ENCODE assay signal across 1 fruit fly cellular context in the genomic region with DNA sequence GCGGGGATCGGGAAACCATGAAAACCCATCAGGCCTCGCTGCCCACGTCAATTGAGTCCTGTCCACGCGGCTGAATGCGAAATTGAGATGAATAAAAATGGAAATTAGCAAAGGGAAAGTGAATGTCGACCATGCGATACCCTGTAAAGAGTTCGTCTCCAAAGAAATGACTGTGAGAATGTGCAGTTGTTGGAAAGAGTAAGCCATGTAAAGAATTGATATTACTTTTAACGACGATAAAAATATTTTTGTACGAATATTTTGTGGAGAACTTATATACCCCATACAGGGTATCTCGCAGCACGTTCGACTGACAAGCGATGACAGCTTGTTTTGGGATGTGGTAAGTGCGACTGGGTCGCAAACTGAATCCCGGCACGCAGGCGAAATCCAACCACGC.
A peak's percentile ranks its signal among the peaks of the same experiment; 100 is the strongest.
TF ChIP-seq lines count a peak whose summit lies in the region.

No protein-coding gene starts in this region.

TF ChIP-seq in whole organism, embryonic, 481 proteins besides CTCF, POLR2A, EP300 and RAD21 (continued from another document and continues in another):
- TF ChIP-seq CG12155 (GFP tag; optimal IDR thresholded peaks at IDR 0.05; lab: Kevin White, UChicago) (no peak), slp2 (GFP tag; optimal IDR thresholded peaks at IDR 0.05; lab: Kevin White, UChicago) (no peak), ind (GFP tag; optimal IDR thresholded peaks at IDR 0.05; lab: Kevin White, UChicago) (peak; percentile 3), Deaf1 (tag; optimal IDR thresholded peaks at IDR 0.05; lab: Kevin White, UChicago) (no peak), nmo (GFP tag; optimal IDR thresholded peaks at IDR 0.05; lab: Kevin White, UChicago) (peak; percentile 42), oc (tag; optimal IDR thresholded peaks at IDR 0.05; lab: Kevin White, UChicago) (no peak), CG1647 (GFP tag; optimal IDR thresholded peaks at IDR 0.05; lab: Kevin White, UChicago) (no peak), hkb (optimal IDR thresholded peaks at IDR 0.05; lab: Kevin White, UChicago) (no peak), hkb (GFP tag; IDR thresholded peaks at IDR 0.05; lab: Robert Waterston, UW) (no peak), CG7839 (tag; optimal IDR thresholded peaks at IDR 0.05; lab: Kevin White, UChicago) (no peak), H2.0 (GFP tag; IDR thresholded peaks at IDR 0.05; lab: Robert Waterston, UW) (no peak), CG3838 (GFP tag; optimal IDR thresholded peaks at IDR 0.05; lab: Kevin White, UChicago) (no peak), pan (optimal IDR thresholded peaks at IDR 0.05; lab: Kevin White, UChicago) (no peak), pan (GFP tag; optimal IDR thresholded peaks at IDR 0.05 in 1 of 2, IDR thresholded peaks at IDR 0.05 in 1 of 2) (peak in 1 of 2 experiments; percentile 29), pzg (GFP tag; optimal IDR thresholded peaks at IDR 0.05; lab: Kevin White, UChicago) (no peak), CG12942 (GFP tag; optimal IDR thresholded peaks at IDR 0.05; lab: Kevin White, UChicago) (no peak), CG33213 (GFP tag; optimal IDR thresholded peaks at IDR 0.05; lab: Kevin White, UChicago) (no peak), Gug (GFP tag; IDR thresholded peaks at IDR 0.05; lab: Robert Waterston, UW) (no peak), CG32532 (GFP tag; IDR thresholded peaks at IDR 0.05; lab: Robert Waterston, UW) (no peak), CG31441 (GFP tag; IDR thresholded peaks at IDR 0.05; lab: Robert Waterston, UW) (no peak), insv (GFP tag; optimal IDR thresholded peaks at IDR 0.05; lab: Kevin White, UChicago) (no peak), CG17612 (GFP tag; IDR thresholded peaks at IDR 0.05; lab: Robert Waterston, UW) (no peak), D19A (tag; optimal IDR thresholded peaks at IDR 0.05; lab: Kevin White, UChicago) (no peak), nerfin-1 (tag; optimal IDR thresholded peaks at IDR 0.05; lab: Kevin White, UChicago) (no peak), ab (GFP tag; optimal IDR thresholded peaks at IDR 0.05; lab: Kevin White, UChicago) (no peak), CG11696 (GFP tag; IDR thresholded peaks at IDR 0.05; lab: Robert Waterston, UW) (0 out of 2 replicates have a peak, but pooled peaks have one; percentile 26), cato (GFP tag; optimal IDR thresholded peaks at IDR 0.05; lab: Kevin White, UChicago; ENCODE audit: borderline replicate concordance) (no peak), Rx (GFP tag; IDR thresholded peaks at IDR 0.05; lab: Robert Waterston, UW) (peak; percentile 45), tll (GFP tag; optimal IDR thresholded peaks at IDR 0.05; lab: Kevin White, UChicago) (no peak), pfk (GFP tag; optimal IDR thresholded peaks at IDR 0.05; lab: Kevin White, UChicago) (no peak), CG12769 (tag; optimal IDR thresholded peaks at IDR 0.05; lab: Kevin White, UChicago) (peak; percentile 11), bowl (GFP tag; IDR thresholded peaks at IDR 0.05; lab: Robert Waterston, UW) (no peak), tx (GFP tag; optimal IDR thresholded peaks at IDR 0.05; lab: Kevin White, UChicago) (no peak), yki (optimal IDR thresholded peaks at IDR 0.05; lab: Kevin White, UChicago) (no peak), CG5180 (GFP tag; optimal IDR thresholded peaks at IDR 0.05; lab: Kevin White, UChicago) (no peak), Hmr (GFP tag; optimal IDR thresholded peaks at IDR 0.05; lab: Kevin White, UChicago) (peak; percentile 8), bbx (GFP tag; IDR thresholded peaks at IDR 0.05; lab: Robert Waterston, UW; ENCODE audit: partially characterized antibody) (no peak), CG11093 (GFP tag; IDR thresholded peaks at IDR 0.05; lab: Robert Waterston, UW) (0 out of 3 replicates have a peak, but pooled peaks have one; percentile 20), Tbp (GFP tag; optimal IDR thresholded peaks at IDR 0.05; lab: Kevin White, UChicago) (no peak), CoRest (tag; optimal IDR thresholded peaks at IDR 0.05; lab: Kevin White, UChicago) (no peak), CG17361 (GFP tag; IDR thresholded peaks at IDR 0.05; lab: Robert Waterston, UW) (no peak), HLHmδ (GFP tag; optimal IDR thresholded peaks at IDR 0.05; lab: Kevin White, UChicago) (no peak), HmgZ (tag; optimal IDR thresholded peaks at IDR 0.05; lab: Kevin White, UChicago) (no peak), CG4328 (GFP tag; optimal IDR thresholded peaks at IDR 0.05; lab: Kevin White, UChicago) (no peak), CkIIα-i1 (GFP tag; IDR thresholded peaks at IDR 0.05; lab: Robert Waterston, UW) (no peak), Optix (GFP tag; IDR thresholded peaks at IDR 0.05; lab: Robert Waterston, UW) (no peak), Ptx1 (GFP tag; IDR thresholded peaks at IDR 0.05; lab: Robert Waterston, UW) (peak; percentile 55; the same call in 1 of the 2 replicates), CG3065 (GFP tag; optimal IDR thresholded peaks at IDR 0.05; lab: Kevin White, UChicago) (no peak), CG17385 (GFP tag; optimal IDR thresholded peaks at IDR 0.05; lab: Kevin White, UChicago) (no peak), pita (GFP tag; optimal IDR thresholded peaks at IDR 0.05; lab: Kevin White, UChicago) (no peak), Hsf (GFP tag; optimal IDR thresholded peaks at IDR 0.05; lab: Kevin White, UChicago) (peak; percentile 47), Stat92E (GFP tag; optimal IDR thresholded peaks at IDR 0.05; lab: Kevin White, UChicago) (no peak), Sry-β (GFP tag; optimal IDR thresholded peaks at IDR 0.05; lab: Kevin White, UChicago) (no peak), Kr (GFP tag; optimal IDR thresholded peaks at IDR 0.05; lab: Kevin White, UChicago) (no peak), Poxn (GFP tag; IDR thresholded peaks at IDR 0.05; lab: Robert Waterston, UW) (no peak), PHDP (tag; optimal IDR thresholded peaks at IDR 0.05; lab: Kevin White, UChicago) (no peak), CG1233 (GFP tag; optimal IDR thresholded peaks at IDR 0.05; lab: Kevin White, UChicago) (no peak), CG2875 (GFP tag; optimal IDR thresholded peaks at IDR 0.05; lab: Kevin White, UChicago) (no peak), CG5245 (GFP tag; optimal IDR thresholded peaks at IDR 0.05; lab: Kevin White, UChicago) (peak; percentile 6), CG1024 (GFP tag; IDR thresholded peaks at IDR 0.05; lab: Robert Waterston, UW) (0 out of 2 replicates have a peak, but pooled peaks have one; percentile 9), Nf-YC (tag; optimal IDR thresholded peaks at IDR 0.05; lab: Kevin White, UChicago) (no peak), unpg (GFP tag; optimal IDR thresholded peaks at IDR 0.05; lab: Kevin White, UChicago) (no peak), CG14667 (GFP tag; IDR thresholded peaks at IDR 0.05; lab: Robert Waterston, UW) (no peak), CG8478 (optimal IDR thresholded peaks at IDR 0.05; lab: Kevin White, UChicago) (no peak), CG7963 (GFP tag; IDR thresholded peaks at IDR 0.05; lab: Robert Waterston, UW; ENCODE audit: partially characterized antibody) (no peak), odd (GFP tag; optimal IDR thresholded peaks at IDR 0.05; lab: Kevin White, UChicago) (no peak), CG12104 (GFP tag; optimal IDR thresholded peaks at IDR 0.05; lab: Kevin White, UChicago) (no peak), phol (tag; optimal IDR thresholded peaks at IDR 0.05; lab: Kevin White, UChicago) (no peak), CG15479 (GFP tag; optimal IDR thresholded peaks at IDR 0.05; lab: Kevin White, UChicago) (no peak), ham (GFP tag; IDR thresholded peaks at IDR 0.05; lab: Robert Waterston, UW) (no peak), crc (GFP tag; optimal IDR thresholded peaks at IDR 0.05; lab: Kevin White, UChicago) (no peak), Myb (GFP tag; optimal IDR thresholded peaks at IDR 0.05; lab: Kevin White, UChicago) (peak; percentile 1), CG5953 (GFP tag; IDR thresholded peaks at IDR 0.05; lab: Robert Waterston, UW) (no peak), Abd-B (GFP tag; optimal IDR thresholded peaks at IDR 0.05; lab: Kevin White, UChicago) (no peak), sc (optimal IDR thresholded peaks at IDR 0.05; lab: Kevin White, UChicago) (no peak), sc (GFP tag; optimal IDR thresholded peaks at IDR 0.05; lab: Kevin White, UChicago) (no peak), gcm (GFP tag; optimal IDR thresholded peaks at IDR 0.05; lab: Kevin White, UChicago) (no peak), CG14860 (GFP tag; IDR thresholded peaks at IDR 0.05; lab: Robert Waterston, UW; ENCODE audit: partially characterized antibody) (no peak), esg (GFP tag; conservative IDR thresholded peaks at IDR 0.05; lab: Robert Waterston, UW) (0 out of 2 replicates have a peak, but pooled peaks have one; percentile 10), CG9215 (GFP tag; IDR thresholded peaks at IDR 0.05; lab: Robert Waterston, UW) (peak; percentile 12; the same call in 1 of the 2 replicates), CG13123 (GFP tag; optimal IDR thresholded peaks at IDR 0.05; lab: Kevin White, UChicago) (no peak), amos (GFP tag; IDR thresholded peaks at IDR 0.05; lab: Robert Waterston, UW; ENCODE audit: partially characterized antibody) (no peak), Mrtf (GFP tag; IDR thresholded peaks at IDR 0.05; lab: Robert Waterston, UW) (no peak), CG3847 (GFP tag; IDR thresholded peaks at IDR 0.05; lab: Robert Waterston, UW) (no peak), Xrp1 (GFP tag; IDR thresholded peaks at IDR 0.05; lab: Robert Waterston, UW) (peak; percentile 74), Dref (GFP tag; IDR thresholded peaks at IDR 0.05; lab: Robert Waterston, UW) (no peak), CG10959 (GFP tag; IDR thresholded peaks at IDR 0.05; lab: Robert Waterston, UW) (peak; percentile 39; the same call in 1 of the 2 replicates), ato (GFP tag; IDR thresholded peaks at IDR 0.05; lab: Robert Waterston, UW; ENCODE audit: partially characterized antibody) (no peak), jing (GFP tag; optimal IDR thresholded peaks at IDR 0.05; lab: Kevin White, UChicago) (peak; percentile 21), D19B (GFP tag; optimal IDR thresholded peaks at IDR 0.05; lab: Kevin White, UChicago) (peak; percentile 65), org-1 (GFP tag; optimal IDR thresholded peaks at IDR 0.05; lab: Kevin White, UChicago) (no peak), CG10366 (GFP tag; IDR thresholded peaks at IDR 0.05; lab: Robert Waterston, UW) (peak; percentile 46), CG15696 (tag; optimal IDR thresholded peaks at IDR 0.05; lab: Kevin White, UChicago) (no peak), CG6765 (GFP tag; optimal IDR thresholded peaks at IDR 0.05; lab: Kevin White, UChicago) (no peak), Pdp1 (GFP tag; optimal IDR thresholded peaks at IDR 0.05; lab: Kevin White, UChicago) (peak in 1 of 2 experiments; percentile 31), NC2β (GFP tag; optimal IDR thresholded peaks at IDR 0.05; lab: Kevin White, UChicago) (no peak), ken (GFP tag; IDR thresholded peaks at IDR 0.05; lab: Robert Waterston, UW) (no peak), CG9609 (GFP tag; optimal IDR thresholded peaks at IDR 0.05; lab: Kevin White, UChicago) (peak; percentile 15), kay (GFP tag; optimal IDR thresholded peaks at IDR 0.05; lab: Kevin White, UChicago) (no peak), seq (GFP tag; IDR thresholded peaks at IDR 0.05; lab: Robert Waterston, UW) (no peak), Dbx (GFP tag; IDR thresholded peaks at IDR 0.05; lab: Robert Waterston, UW) (no peak), cad (GFP tag; optimal IDR thresholded peaks at IDR 0.05; lab: Kevin White, UChicago) (no peak), CG13424 (tag; optimal IDR thresholded peaks at IDR 0.05; lab: Kevin White, UChicago) (no peak), CG11085 (GFP tag; IDR thresholded peaks at IDR 0.05; lab: Robert Waterston, UW) (no peak), zfh2 (GFP tag; optimal IDR thresholded peaks at IDR 0.05; lab: Kevin White, UChicago) (peak; percentile 21), kah (GFP tag; optimal IDR thresholded peaks at IDR 0.05; lab: Kevin White, UChicago) (no peak), fd3F (GFP tag; optimal IDR thresholded peaks at IDR 0.05; lab: Kevin White, UChicago) (no peak), CG12219 (GFP tag; optimal IDR thresholded peaks at IDR 0.05; lab: Kevin White, UChicago) (no peak), CG6689 (GFP tag; IDR thresholded peaks at IDR 0.05; lab: Robert Waterston, UW) (peak; percentile 38; the same call in 1 of the 2 replicates), CG10462 (GFP tag; optimal IDR thresholded peaks at IDR 0.05; lab: Kevin White, UChicago) (no peak), Lhr (GFP tag; optimal IDR thresholded peaks at IDR 0.05; lab: Kevin White, UChicago) (no peak), repo (GFP tag; optimal IDR thresholded peaks at IDR 0.05; lab: Kevin White, UChicago) (no peak), CG11456 (GFP tag; IDR thresholded peaks at IDR 0.05; lab: Robert Waterston, UW) (peak; percentile 28; the same call in 1 of the 3 replicates), cas (GFP tag; IDR thresholded peaks at IDR 0.05; lab: Robert Waterston, UW) (no peak), Trl (optimal IDR thresholded peaks at IDR 0.05; lab: Kevin White, UChicago) (no peak), Trl (GFP tag; optimal IDR thresholded peaks at IDR 0.05; lab: Kevin White, UChicago) (peak; percentile 26), disco-r (GFP tag; optimal IDR thresholded peaks at IDR 0.05; lab: Kevin White, UChicago) (no peak), stc (GFP tag; IDR thresholded peaks at IDR 0.05; lab: Robert Waterston, UW) (no peak), mam (GFP tag; optimal IDR thresholded peaks at IDR 0.05; lab: Kevin White, UChicago) (no peak), HLH4C (GFP tag; IDR thresholded peaks at IDR 0.05; lab: Robert Waterston, UW; ENCODE audit: partially characterized antibody) (no peak), sd (tag; optimal IDR thresholded peaks at IDR 0.05; lab: Kevin White, UChicago) (no peak), croc (GFP tag; conservative IDR thresholded peaks at IDR 0.05; lab: Robert Waterston, UW) (no peak), Dad (GFP tag; optimal IDR thresholded peaks at IDR 0.05; lab: Kevin White, UChicago) (peak; percentile 4), Drgx (GFP tag; IDR thresholded peaks at IDR 0.05; lab: Robert Waterston, UW) (no peak; the same call in 1 of the 2 replicates), tna (GFP tag; IDR thresholded peaks at IDR 0.05; lab: Robert Waterston, UW; ENCODE audit: partially characterized antibody) (no peak), ap (GFP tag; IDR thresholded peaks at IDR 0.05; lab: Robert Waterston, UW) (no peak), ewg (GFP tag; optimal IDR thresholded peaks at IDR 0.05; lab: Kevin White, UChicago) (peak; percentile 9), CG2712 (tag; optimal IDR thresholded peaks at IDR 0.05; lab: Kevin White, UChicago) (no peak), dpn (GFP tag; optimal IDR thresholded peaks at IDR 0.05; lab: Kevin White, UChicago) (no peak), CG4424 (GFP tag; optimal IDR thresholded peaks at IDR 0.05; lab: Kevin White, UChicago) (peak; percentile 30), CG17802 (tag; optimal IDR thresholded peaks at IDR 0.05; lab: Kevin White, UChicago) (no peak)
